Worm (Caenorhabditis elegans): Measurements from ENCODE around the gene ZC239.20.
"Not testable (repeated sequence)": the region's sequence is repeated elsewhere in the genome, so short reads cannot be mapped to it uniquely, and the experiment has no call there.

ZC239.20 gene

DNA sequence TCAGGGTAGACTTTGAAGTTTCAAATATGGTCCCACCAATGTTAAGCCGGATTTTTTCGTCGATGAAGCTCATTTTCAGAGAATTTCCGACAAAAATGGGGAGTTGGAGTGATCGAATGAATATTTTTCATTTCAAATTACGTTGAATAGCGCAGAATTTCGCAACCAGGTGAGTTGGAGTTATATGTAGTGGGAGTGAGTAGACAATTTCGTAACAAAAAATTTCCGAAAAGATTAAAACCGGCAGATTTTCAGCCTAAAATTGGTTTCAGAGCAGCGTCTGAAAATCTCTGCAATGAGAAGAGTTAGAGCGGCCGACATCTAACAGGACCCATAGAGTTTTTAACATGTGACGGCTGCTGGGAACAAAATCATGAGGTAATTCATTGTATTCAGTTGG, 2.4 kb upstream of the ZC239.20 start, which contains the start of gene sdz-35:
TSS of gene sdz-35 (minus strand) at position 101 of the 400 bp plus-strand sequence.
- TF ChIP-seq ceh-14 (tag; optimal IDR thresholded peaks at IDR 0.05) (no peak), tbx-2 (tag; optimal IDR thresholded peaks at IDR 0.05) (no peak), hlh-8 (tag; optimal IDR thresholded peaks at IDR 0.05) (no peak), unc-86 (tag; optimal IDR thresholded peaks at IDR 0.05) (no peak), rnt-1 (tag; optimal IDR thresholded peaks at IDR 0.05) (no peak), hlh-15 (tag; optimal IDR thresholded peaks at IDR 0.05) (no peak), sox-2 (GFP tag; IDR thresholded peaks at IDR 0.05) (no peak), unc-42 (tag; optimal IDR thresholded peaks at IDR 0.05) (no peak), gmeb-2 (tag; optimal IDR thresholded peaks at IDR 0.05) (no peak), mec-3 (tag; optimal IDR thresholded peaks at IDR 0.05; ENCODE audit: borderline replicate concordance) (no peak)

DNA sequence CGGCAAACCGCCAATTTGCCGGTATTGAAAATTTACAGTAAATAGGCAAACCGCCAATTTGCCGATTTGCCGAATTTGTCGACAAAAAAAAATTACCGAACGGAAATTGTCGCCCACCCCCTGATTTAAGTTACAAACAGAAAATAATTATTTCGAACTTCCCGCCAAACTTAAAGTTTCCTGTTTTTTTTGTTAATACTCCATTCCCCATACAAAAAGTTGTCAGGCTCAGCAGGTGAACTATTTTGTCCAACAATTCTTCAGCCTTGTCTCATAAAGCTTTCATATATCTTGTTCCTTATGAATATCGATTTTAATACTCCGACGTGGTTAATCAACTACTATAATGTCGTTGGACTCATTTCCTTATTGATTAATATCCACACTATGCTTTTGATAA, 2.9 kb downstream of the ZC239.20 start, which contains the start of gene sri-50:
TSS of gene sri-50 (plus strand) at position 301 of the 400 bp plus-strand sequence.
- no peak for TF ChIP-seq fax-1 (tag; optimal IDR thresholded peaks at IDR 0.05)
- TF ChIP-seq pat-9 (tag; optimal IDR thresholded peaks at IDR 0.05): no peak
- no peak for TF ChIP-seq K02D7.2 (tag; optimal IDR thresholded peaks at IDR 0.05)
- no peak for TF ChIP-seq ama-1 (optimal IDR thresholded peaks at IDR 0.05)
- TF ChIP-seq gmeb-2 (tag; optimal IDR thresholded peaks at IDR 0.05): no peak
- TF ChIP-seq dmd-4 (tag; optimal IDR thresholded peaks at IDR 0.05; ENCODE audit: borderline replicate concordance): no peak
- TF ChIP-seq ceh-31 (tag; optimal IDR thresholded peaks at IDR 0.05): no peak
- TF ChIP-seq ceh-6 (GFP tag; optimal IDR thresholded peaks at IDR 0.05): no peak
- TF ChIP-seq ttx-3 (tag; optimal IDR thresholded peaks at IDR 0.05): no peak

DNA sequence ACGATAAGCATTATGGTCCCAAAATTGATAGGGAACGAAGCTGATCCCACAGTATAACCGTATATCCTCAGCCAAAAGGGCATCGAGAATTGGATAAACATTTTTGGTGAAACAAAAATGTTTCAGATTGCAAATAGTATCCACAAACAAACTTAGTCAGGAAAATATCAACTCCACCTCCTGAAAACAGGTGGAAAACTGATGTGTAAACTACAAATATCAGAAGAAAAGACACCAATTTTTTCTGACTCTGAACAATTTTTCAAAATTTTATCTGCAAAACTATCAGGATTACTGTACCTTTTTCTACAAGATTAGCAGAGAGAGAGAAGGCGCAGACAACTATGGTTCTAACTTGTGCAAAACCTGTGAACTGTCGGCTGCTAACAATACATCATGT, 3.8 kb downstream of the ZC239.20 start, which contains the start of gene sri-53:
TSS of gene sri-53 (minus strand) at position 101 of the 400 bp plus-strand sequence.
- TF ChIP-seq hlh-8 (tag; optimal IDR thresholded peaks at IDR 0.05): no peak
- no peak for TF ChIP-seq nhr-11 (tag; optimal IDR thresholded peaks at IDR 0.05)
- TF ChIP-seq hlh-15 (tag; optimal IDR thresholded peaks at IDR 0.05): no peak
- TF ChIP-seq hlh-13 (GFP tag; optimal IDR thresholded peaks at IDR 0.05): no peak
- TF ChIP-seq lin-11 (tag; optimal IDR thresholded peaks at IDR 0.05): no peak
- no peak for TF ChIP-seq mec-3 (tag; optimal IDR thresholded peaks at IDR 0.05; ENCODE audit: borderline replicate concordance)
- no peak for TF ChIP-seq fax-1 (tag; optimal IDR thresholded peaks at IDR 0.05)
- TF ChIP-seq sdc-2 (tag; optimal IDR thresholded peaks at IDR 0.05): no peak
- no peak for TF ChIP-seq ceh-2 (tag; optimal IDR thresholded peaks at IDR 0.05)
- no peak for TF ChIP-seq Y22D7AL.16 (tag; optimal IDR thresholded peaks at IDR 0.05)
- TF ChIP-seq nfya-1 (tag; optimal IDR thresholded peaks at IDR 0.05): no peak
- no peak for TF ChIP-seq pqm-1 (tag; optimal IDR thresholded peaks at IDR 0.05)

DNA sequence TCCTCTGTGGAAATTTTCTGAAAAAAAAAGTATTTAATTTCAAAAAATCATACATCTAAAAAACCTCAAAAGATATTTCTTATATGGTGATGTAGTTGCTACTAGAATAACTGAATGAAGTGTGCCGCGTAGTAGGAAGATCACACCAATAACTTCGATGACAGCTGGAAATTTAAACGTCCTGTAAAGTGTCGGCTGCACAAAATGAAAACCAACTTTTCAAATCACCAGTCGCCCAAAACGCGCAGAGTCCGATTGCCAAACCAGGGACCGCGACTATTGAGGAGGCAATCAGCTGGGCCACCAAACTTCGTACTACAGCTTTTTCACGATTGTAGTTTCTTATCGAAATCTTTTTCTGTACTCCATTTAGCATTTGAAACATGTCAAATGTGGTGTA, 5.1 kb downstream of the ZC239.20 start, which contains the start of gene sri-48:
TSS of gene sri-48 (minus strand) at position 101 of the 400 bp plus-strand sequence.
- not testable (repeated sequence) for TF ChIP-seq Y22D7AL.16, odd-2, elt-2 (tag; optimal IDR thresholded peaks at IDR 0.05)

DNA sequence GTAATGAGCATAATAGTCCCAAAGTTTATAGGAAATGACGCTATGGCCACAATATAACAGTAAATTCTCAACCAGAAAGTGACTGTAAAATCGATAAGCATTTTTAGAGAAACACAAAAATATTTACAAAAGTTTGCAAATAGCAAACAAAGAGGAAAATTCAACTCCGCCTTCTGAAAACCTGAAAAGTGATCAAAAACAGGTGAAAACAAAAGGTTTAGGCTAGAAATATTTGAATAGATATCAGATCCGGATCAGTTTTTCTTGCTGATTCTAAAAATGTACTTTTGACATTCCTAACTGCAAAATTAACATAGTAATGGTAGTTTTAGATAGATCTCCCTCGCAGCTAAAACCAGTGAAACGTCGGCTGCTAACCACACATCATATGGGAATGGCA, 7.3 kb downstream of the ZC239.20 start, which contains the start of gene sri-51:
TSS of gene sri-51 (minus strand) at position 101 of the 400 bp plus-strand sequence.
- TF ChIP-seq ceh-48 (tag; optimal IDR thresholded peaks at IDR 0.05) (no peak), sox-2 (GFP tag; IDR thresholded peaks at IDR 0.05) (no peak), ceh-22 (tag; optimal IDR thresholded peaks at IDR 0.05) (no peak), nhr-232 (tag; optimal IDR thresholded peaks at IDR 0.05) (no peak), gmeb-2 (tag; optimal IDR thresholded peaks at IDR 0.05) (no peak), nhr-11 (tag; optimal IDR thresholded peaks at IDR 0.05) (no peak), unc-42 (tag; optimal IDR thresholded peaks at IDR 0.05) (no peak), fax-1 (tag; optimal IDR thresholded peaks at IDR 0.05) (no peak), ceh-34 (tag; optimal IDR thresholded peaks at IDR 0.05) (no peak), C38D4.7 (GFP tag; optimal IDR thresholded peaks at IDR 0.05) (no peak), pax-1 (tag; optimal IDR thresholded peaks at IDR 0.05) (no peak), ceh-9 (tag; optimal IDR thresholded peaks at IDR 0.05) (no peak), ceh-14 (tag; optimal IDR thresholded peaks at IDR 0.05) (no peak), unc-3 (GFP tag; conservative IDR thresholded peaks at IDR 0.05) (no peak), unc-3 (tag; optimal IDR thresholded peaks at IDR 0.05) (no peak), unc-86 (tag; optimal IDR thresholded peaks at IDR 0.05) (no peak), hlh-6 (tag; optimal IDR thresholded peaks at IDR 0.05) (no peak), elt-2 (tag; optimal IDR thresholded peaks at IDR 0.05) (no peak)

All from whole organism, late embryonic.